Worm (Caenorhabditis elegans) whole organism, early embryonic: ENCODE results near the gene srh-180.

Experiments
- B0310.2 ChIP-seq: sonication (generic microtip); optimal IDR thresholded peaks from 2 replicates; lab custom pipeline; 2016; ENCODE audit warnings: mild to moderate bottlenecking, missing genetic modification characterization, missing compliant biosample characterization
- F13C5.2 ChIP-seq: sonication (generic microtip); optimal IDR thresholded peaks from 2 replicates; lab custom pipeline; 2017; ENCODE audit warnings: mild to moderate bottlenecking, missing genetic modification characterization, inconsistent platforms, missing compliant biosample characterization
- ama-1 ChIP-seq: fragments of 150-350 bp; optimal IDR thresholded peaks from 2 replicates; lab custom pipeline; 2014
- hmbx-1 ChIP-seq: sonication (generic microtip); optimal IDR thresholded peaks from 2 replicates; lab custom pipeline; 2016; ENCODE audit warnings: mild to moderate bottlenecking, missing genetic modification characterization, missing compliant biosample characterization
- scrt-1 ChIP-seq: fragments of 200-800 bp; sonication (Bioruptor generic); IDR thresholded peaks from 2 replicates; pipeline ENCODE4 v1.3.6; 2022; ENCODE audit warnings: missing genetic modification characterization, missing compliant biosample characterization
- sea-1 ChIP-seq: fragments of 200-800 bp; sonication (Bioruptor generic); conservative IDR thresholded peaks from 2 replicates; pipeline ENCODE4 v1.3.6; 2022; ENCODE audit warnings: missing genetic modification characterization, missing compliant biosample characterization
- tbx-11 ChIP-seq: fragments of 200-800 bp; sonication (Bioruptor generic); IDR thresholded peaks from 2 replicates; pipeline ENCODE4 v1.3.6; 2022; ENCODE audit warnings: missing genetic modification characterization, missing compliant biosample characterization

DNA sequence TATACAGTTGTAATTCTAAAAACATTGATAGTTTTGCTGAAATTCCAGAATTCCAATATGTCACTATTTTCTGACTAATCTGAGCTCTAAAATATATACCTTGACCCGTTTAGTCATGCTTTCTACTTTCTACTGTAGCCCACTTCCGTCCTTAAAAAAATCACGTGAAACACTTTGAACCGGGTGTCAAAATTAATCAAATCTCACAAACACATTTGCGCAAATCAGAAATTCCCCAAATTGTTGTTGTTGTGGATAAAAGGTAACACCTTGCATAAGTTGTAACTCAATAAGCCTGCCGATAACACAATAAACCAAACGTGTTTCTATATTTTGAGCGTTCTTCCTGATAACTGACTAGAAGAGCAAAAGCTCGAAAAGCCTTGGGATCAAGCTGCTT, 10.1 kb upstream of the srh-180 start, which contains the start of gene srxa-7:
- no peak for TF ChIP-seq ama-1 (lab: Kevin White, UChicago)
- no peak for TF ChIP-seq tbx-11 (GFP tag; lab: Robert Waterston, UW)
- no peak for TF ChIP-seq B0310.2 (tag; lab: Kevin White, UChicago)
- TF ChIP-seq scrt-1 (GFP tag; lab: Robert Waterston, UW): no peak
- TF ChIP-seq hmbx-1 (tag; lab: Kevin White, UChicago): no peak
- TF ChIP-seq F13C5.2 (tag; lab: Kevin White, UChicago): no peak
- TF ChIP-seq sea-1: no peak
